Worm (Caenorhabditis elegans): ENCODE data around the gene pgap-2.

DNA sequence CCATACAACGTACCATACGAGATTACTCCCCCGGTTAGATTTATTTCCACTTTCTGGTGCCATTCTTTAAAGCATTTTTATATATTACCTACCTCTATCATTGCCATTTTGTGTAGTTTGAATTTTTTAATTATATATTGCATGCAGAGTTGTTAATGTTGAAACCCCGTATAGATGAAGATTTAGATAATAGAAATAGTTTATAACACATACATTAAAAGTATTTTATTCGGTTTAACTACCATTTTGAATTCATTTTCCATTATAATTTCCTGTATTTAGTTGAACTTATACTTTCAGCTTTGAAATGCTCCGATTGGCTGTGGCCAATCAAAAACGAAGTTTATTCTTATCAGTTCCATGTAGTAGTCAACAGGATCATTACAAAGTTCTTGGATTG is 7.5 kb upstream of the pgap-2 start, which contains the start of gene dnj-18:
- TF ChIP-seq pqm-1 (tag; optimal IDR thresholded peaks at IDR 0.05) (no peak), unc-62 (GFP tag; optimal IDR thresholded peaks at IDR 0.05) (no peak), C34B4.2 (tag; optimal IDR thresholded peaks at IDR 0.05) (no peak), snu-23 (GFP tag; optimal IDR thresholded peaks at IDR 0.05) (no peak)
